Worm (Caenorhabditis elegans) whole organism, L3 larva: ENCODE data around the gene F57A10.4.
"Not testable (repeated sequence)": the region's sequence is repeated elsewhere in the genome, so short reads cannot be mapped to it uniquely, and the experiment has no call there.

Experiments
- R02D3.7 ChIP-seq: fragments of 150-350 bp; optimal IDR thresholded peaks from 2 replicates; lab custom pipeline; 2014; ENCODE audit warnings: missing biosample characterization, missing genetic modification characterization
- aly-2 ChIP-seq: fragments of 150-350 bp; optimal IDR thresholded peaks from 2 replicates; lab custom pipeline; 2014; ENCODE audit warnings: missing biosample characterization, missing genetic modification characterization
- ama-1 ChIP-seq: fragments of 150-350 bp; optimal IDR thresholded peaks from 2 replicates; lab custom pipeline; 2018
- ceh-16 ChIP-seq: sonication (generic microtip); optimal IDR thresholded peaks from 2 replicates; lab custom pipeline; 2017; ENCODE audit warnings: missing biosample characterization, missing genetic modification characterization
- ceh-28 ChIP-seq: fragments of 150-350 bp; optimal IDR thresholded peaks from 2 replicates; lab custom pipeline; 2014; ENCODE audit warnings: missing biosample characterization, missing genetic modification reagents, missing genetic modification characterization
- ceh-82 ChIP-seq: fragments of 150-350 bp; optimal IDR thresholded peaks from 2 replicates; lab custom pipeline; 2014; ENCODE audit warnings: missing biosample characterization, missing genetic modification characterization
- ceh-9 ChIP-seq: sonication (generic microtip); optimal IDR thresholded peaks from 2 replicates; lab custom pipeline; 2018; ENCODE audit warnings: missing biosample characterization, missing genetic modification characterization
- daf-12 ChIP-seq: fragments of 150-350 bp; optimal IDR thresholded peaks from 2 replicates; lab custom pipeline; 2014; ENCODE audit warnings: missing biosample characterization, missing genetic modification reagents, missing genetic modification characterization
- egl-27 ChIP-seq: sonication (generic microtip); optimal IDR thresholded peaks from 4 replicates; lab custom pipeline; 2017; ENCODE audit warnings: missing biosample characterization, missing genetic modification reagents, missing genetic modification characterization
- egl-5 ChIP-seq: fragments of 150-350 bp; optimal IDR thresholded peaks from 2 replicates; lab custom pipeline; 2017; ENCODE audit warnings: missing biosample characterization, missing genetic modification reagents, missing genetic modification characterization, inconsistent platforms
- elt-1 ChIP-seq: fragments of 150-350 bp; optimal IDR thresholded peaks from 2 replicates; lab custom pipeline; 2014; ENCODE audit warnings: missing biosample characterization, missing genetic modification characterization
- elt-2 ChIP-seq: sonication (generic microtip); optimal IDR thresholded peaks from 2 replicates; lab custom pipeline; 2016; ENCODE audit warnings: missing genetic modification reagents, mild to moderate bottlenecking, missing genetic modification characterization, missing compliant biosample characterization
- eor-1 ChIP-seq, 2 experiments: fragments of 150-350 bp; optimal IDR thresholded peaks; 2 replicates each; lab custom pipeline; 2014 to 2018; ENCODE audit warnings: missing biosample characterization in 2 of 2, missing genetic modification characterization in 2 of 2
- fkh-10 ChIP-seq: sonication (generic microtip); optimal IDR thresholded peaks from 2 replicates; lab custom pipeline; 2017; ENCODE audit warnings: missing biosample characterization, missing genetic modification reagents, missing genetic modification characterization
- fkh-2 ChIP-seq: fragments of 150-350 bp; optimal IDR thresholded peaks from 2 replicates; lab custom pipeline; 2014; ENCODE audit warnings: missing biosample characterization, missing genetic modification reagents, missing genetic modification characterization
- hmg-11 ChIP-seq: sonication (generic microtip); optimal IDR thresholded peaks from 2 replicates; lab custom pipeline; 2016; ENCODE audit warnings: missing genetic modification characterization, missing compliant biosample characterization
- jun-1 ChIP-seq: fragments of 150-350 bp; optimal IDR thresholded peaks from 2 replicates; lab custom pipeline; 2014; ENCODE audit warnings: missing biosample characterization, missing genetic modification reagents, missing genetic modification characterization
- lin-39 ChIP-seq: fragments of 150-350 bp; optimal IDR thresholded peaks from 2 replicates; lab custom pipeline; 2018; ENCODE audit warnings: missing biosample characterization, missing genetic modification reagents, missing genetic modification characterization
- lsy-12 ChIP-seq: sonication (generic microtip); optimal IDR thresholded peaks from 2 replicates; lab custom pipeline; 2016; ENCODE audit warnings: mild to moderate bottlenecking, missing genetic modification characterization, missing compliant biosample characterization
- mdl-1 ChIP-seq: fragments of 150-350 bp; optimal IDR thresholded peaks from 2 replicates; lab custom pipeline; 2014; ENCODE audit warnings: missing biosample characterization, missing genetic modification characterization
- mml-1 ChIP-seq: fragments of 150-350 bp; sonication (generic microtip); optimal IDR thresholded peaks from 3 replicates; lab custom pipeline; 2014; ENCODE audit warnings: missing biosample characterization, missing genetic modification characterization
- nfya-1 ChIP-seq: sonication (generic microtip); optimal IDR thresholded peaks from 2 replicates; lab custom pipeline; 2017; ENCODE audit warnings: missing genetic modification characterization, mild to moderate bottlenecking, missing compliant biosample characterization, antibody characterized with exemption, moderate library complexity; ENCODE audit not compliant: insufficient read depth
- nhr-11 ChIP-seq: fragments of 150-350 bp; optimal IDR thresholded peaks from 2 replicates; lab custom pipeline; 2014; ENCODE audit warnings: missing biosample characterization, missing genetic modification characterization
- nhr-12 ChIP-seq: fragments of 150-350 bp; optimal IDR thresholded peaks from 2 replicates; lab custom pipeline; 2014; ENCODE audit warnings: missing biosample characterization, missing genetic modification characterization
- nhr-23 ChIP-seq: fragments of 150-350 bp; optimal IDR thresholded peaks from 2 replicates; lab custom pipeline; 2014; ENCODE audit warnings: missing biosample characterization, missing genetic modification reagents, missing genetic modification characterization
- nhr-25 ChIP-seq: sonication (generic microtip); optimal IDR thresholded peaks from 2 replicates; lab custom pipeline; 2017; ENCODE audit warnings: missing biosample characterization, missing genetic modification characterization
- nhr-28 ChIP-seq: fragments of 150-350 bp; optimal IDR thresholded peaks from 2 replicates; lab custom pipeline; 2014; ENCODE audit warnings: missing biosample characterization, missing genetic modification characterization
- nhr-77 ChIP-seq: fragments of 150-350 bp; optimal IDR thresholded peaks from 2 replicates; lab custom pipeline; 2014; ENCODE audit warnings: missing biosample characterization, missing genetic modification characterization
- pha-4 ChIP-seq: fragments of 150-350 bp; optimal IDR thresholded peaks from 2 replicates; lab custom pipeline; 2014; ENCODE audit warnings: missing biosample characterization, missing genetic modification reagents, missing genetic modification characterization
- pqm-1 ChIP-seq: fragments of 150-350 bp; optimal IDR thresholded peaks from 2 replicates; lab custom pipeline; 2017; ENCODE audit warnings: missing biosample characterization, missing genetic modification characterization, inconsistent platforms
- tbx-2 ChIP-seq: sonication (generic microtip); optimal IDR thresholded peaks from 2 replicates; lab custom pipeline; 2016; ENCODE audit warnings: mild to moderate bottlenecking, missing genetic modification characterization, missing compliant biosample characterization
- unc-39 ChIP-seq: sonication (generic microtip); optimal IDR thresholded peaks from 4 replicates; lab custom pipeline; 2017; ENCODE audit warnings: missing biosample characterization, missing genetic modification characterization
- zag-1 ChIP-seq: fragments of 150-350 bp; optimal IDR thresholded peaks from 2 replicates; lab custom pipeline; 2014; ENCODE audit warnings: missing biosample characterization, missing genetic modification characterization
- ztf-11 ChIP-seq: fragments of 150-350 bp; optimal IDR thresholded peaks from 2 replicates; lab custom pipeline; 2014; ENCODE audit warnings: missing biosample characterization, missing genetic modification characterization
- ztf-4 ChIP-seq: fragments of 150-350 bp; optimal IDR thresholded peaks from 2 replicates; lab custom pipeline; 2014; ENCODE audit warnings: missing biosample characterization, missing genetic modification characterization

The F57A10.4 gene

DNA sequence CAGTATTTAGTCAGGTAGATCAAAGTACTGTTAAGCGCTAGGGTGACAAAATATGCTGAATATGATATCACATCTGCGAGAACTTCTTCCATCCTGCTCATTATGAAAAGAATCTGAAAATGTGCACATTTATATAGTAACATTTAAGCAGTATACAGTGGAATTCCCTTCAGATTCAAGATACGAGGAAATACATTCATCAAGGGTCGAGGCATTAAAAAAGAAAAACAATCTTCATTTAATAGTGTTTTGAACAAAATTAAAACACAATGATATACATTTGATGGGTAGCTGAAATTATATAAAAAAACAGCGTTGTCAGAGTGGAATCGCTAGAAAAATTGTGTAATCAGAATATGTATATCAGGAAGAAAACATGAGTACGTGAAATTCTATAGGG, 33.5 kb upstream of the F57A10.4 start, which contains the start of gene str-27:
TSS of gene str-27 (minus strand) at position 101 of the 400 bp plus-strand sequence.
- TF ChIP-seq nhr-23 (tag; lab: Kevin White, UChicago) (no peak), R02D3.7 (tag; lab: Kevin White, UChicago) (no peak), nhr-11 (no peak), ama-1 (lab: Kevin White, UChicago) (no peak), pha-4 (tag; lab: Kevin White, UChicago) (no peak), nhr-28 (no peak), daf-12 (tag; lab: Kevin White, UChicago) (no peak), egl-27 (tag; lab: Kevin White, UChicago) (no peak), ceh-16 (tag; lab: Kevin White, UChicago) (no peak), tbx-2 (tag; lab: Kevin White, UChicago) (no peak), zag-1 (tag; lab: Kevin White, UChicago) (no peak), pqm-1 (tag; lab: Kevin White, UChicago) (no peak), fkh-10 (GFP tag; lab: Kevin White, UChicago) (no peak), lin-39 (tag; lab: Kevin White, UChicago) (no peak), nhr-25 (tag; lab: Kevin White, UChicago) (no peak), mml-1 (tag; lab: Kevin White, UChicago) (no peak)

DNA sequence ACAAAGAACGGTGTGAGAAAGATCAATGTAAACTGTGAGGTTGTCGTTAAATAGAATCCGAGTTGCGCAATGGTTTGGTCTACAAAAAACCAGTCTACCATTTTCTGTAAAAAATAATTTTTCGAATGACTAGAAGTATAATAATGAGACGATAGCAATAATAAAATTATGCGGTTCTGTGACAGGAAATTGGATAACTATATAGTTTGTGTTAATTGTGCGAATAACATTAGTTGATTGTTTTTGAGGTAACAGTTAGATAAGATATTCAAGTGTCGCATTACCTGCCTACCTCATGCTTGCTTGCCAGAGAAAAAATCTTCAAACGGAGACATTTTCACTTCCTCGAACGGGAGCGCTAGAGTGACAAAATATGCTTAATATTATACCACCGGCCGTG, 27.4 kb upstream of the F57A10.4 start, which contains the start of gene str-18:
TSS of gene str-18 (minus strand) at position 101 of the 400 bp plus-strand sequence.
- no peak for TF ChIP-seq fkh-2 (tag; lab: Kevin White, UChicago)
- TF ChIP-seq ztf-11 (tag; lab: Kevin White, UChicago), result no peak
- TF ChIP-seq elt-1 (tag; lab: Kevin White, UChicago), result no peak
- TF ChIP-seq lsy-12 (tag; lab: Kevin White, UChicago), result no peak
- no peak for TF ChIP-seq egl-5 (tag; lab: Kevin White, UChicago)
- no peak for TF ChIP-seq nhr-23 (tag; lab: Kevin White, UChicago)
- TF ChIP-seq nhr-77, result no peak
- TF ChIP-seq pha-4 (tag; lab: Kevin White, UChicago), result no peak
- no peak for TF ChIP-seq ama-1 (lab: Kevin White, UChicago)
- no peak for TF ChIP-seq ceh-9 (tag; lab: Kevin White, UChicago)
- no peak for TF ChIP-seq nhr-25 (tag; lab: Kevin White, UChicago)
- no peak for TF ChIP-seq unc-39 (tag; lab: Kevin White, UChicago)
- TF ChIP-seq eor-1 (tag; optimal IDR thresholded peaks at IDR 0.05; lab: Kevin White, UChicago), result no peak
- no peak for TF ChIP-seq mml-1 (tag; lab: Kevin White, UChicago)
- no peak for TF ChIP-seq pqm-1 (tag; lab: Kevin White, UChicago)
- no peak for TF ChIP-seq ceh-28 (tag; lab: Kevin White, UChicago)
- no peak for TF ChIP-seq hmg-11 (tag; lab: Kevin White, UChicago)
- no peak for TF ChIP-seq elt-2
- no peak for TF ChIP-seq jun-1 (tag; lab: Kevin White, UChicago)
- TF ChIP-seq ceh-82 (tag; lab: Kevin White, UChicago), result no peak

DNA sequence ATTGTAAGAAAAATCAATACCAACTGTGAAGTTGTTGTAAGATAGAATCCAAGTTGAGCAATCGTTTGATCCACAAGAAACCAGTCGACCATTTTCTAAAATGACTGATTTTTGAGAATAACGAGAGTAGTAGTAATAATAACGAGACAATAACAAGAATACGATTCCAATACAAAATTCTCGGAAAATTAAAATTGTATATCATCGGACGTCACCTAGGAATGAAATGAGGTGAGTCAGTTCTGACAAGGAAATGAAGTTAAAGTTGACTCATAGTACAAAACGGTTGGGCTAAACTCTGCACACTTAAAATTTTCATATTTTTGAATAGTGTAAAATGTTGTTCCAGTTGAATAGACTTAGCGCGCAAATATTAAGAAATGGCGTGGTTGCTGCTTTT, 24.9 kb upstream of the F57A10.4 start, which contains the start of gene str-19:
TSS of gene str-19 (minus strand) at position 101 of the 400 bp plus-strand sequence.
- TF ChIP-seq hmg-11, ztf-4, mdl-1 (tag; lab: Kevin White, UChicago): not testable (repeated sequence)

DNA sequence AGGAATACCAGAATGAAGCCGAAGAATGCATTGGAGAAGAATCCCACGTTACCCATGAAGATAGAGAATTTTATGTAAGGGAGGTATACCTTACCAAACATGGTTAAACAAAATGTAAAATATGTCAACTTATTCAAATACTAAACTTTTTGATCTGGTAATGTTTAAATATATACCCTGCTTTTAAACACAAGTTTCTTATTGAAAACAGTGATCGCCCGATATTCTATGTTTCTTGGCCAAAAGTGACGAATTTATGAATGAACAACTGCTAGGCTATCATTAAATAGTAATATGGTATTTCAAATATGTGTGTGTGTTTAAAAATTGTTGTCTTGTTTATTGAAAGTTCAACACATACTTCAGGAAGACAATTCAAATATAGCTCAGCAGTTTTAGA, 20.9 kb upstream of the F57A10.4 start, which contains the start of gene T23D5.8:
TSS of gene T23D5.8 (minus strand) at position 101 of the 400 bp plus-strand sequence.
- not testable (repeated sequence) for TF ChIP-seq aly-2, nhr-12, nhr-25 (tag; lab: Kevin White, UChicago)

DNA sequence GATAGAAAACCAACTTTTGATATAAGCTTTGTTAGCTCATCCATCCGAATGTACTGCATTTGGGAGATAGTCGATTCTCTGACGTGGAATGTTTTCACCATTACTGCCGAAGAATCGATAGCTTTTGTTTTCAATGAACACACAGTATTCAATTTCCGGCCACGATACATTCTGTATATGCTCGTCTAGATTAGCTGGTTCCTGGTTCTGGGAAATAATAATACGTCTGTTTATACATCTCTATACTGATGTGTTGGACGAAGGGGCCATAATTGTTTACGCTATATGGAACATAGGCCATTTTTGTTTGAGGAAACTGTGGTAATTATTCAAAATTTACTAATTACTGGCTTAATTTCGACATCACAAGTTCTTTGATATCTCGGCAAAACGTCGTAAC, 19.1 kb upstream of the F57A10.4 start, which contains the start of gene str-6:
TSS of gene str-6 (minus strand) at position 101 of the 400 bp plus-strand sequence.
- no peak for TF ChIP-seq nfya-1 (tag; lab: Kevin White, UChicago)
- TF ChIP-seq unc-39 (tag; lab: Kevin White, UChicago), result no peak
